Worm (Caenorhabditis elegans): ENCODE data around the gene tag-51.

ce11 chrIII:852296-852695 lies 1.7 kb upstream of the tag-51 start, which contains the start of gene moma-1:
- TF ChIP-seq sea-1 (GFP tag; conservative IDR thresholded peaks at IDR 0.05) (no peak), ama-1 (optimal IDR thresholded peaks at IDR 0.05) (no peak), ets-7 (tag; optimal IDR thresholded peaks at IDR 0.05) (no peak), tbx-37 (GFP tag; conservative IDR thresholded peaks at IDR 0.05) (no peak), tbx-11 (GFP tag; IDR thresholded peaks at IDR 0.05) (no peak), ceh-36 (tag; optimal IDR thresholded peaks at IDR 0.05) (no peak)

Data from whole organism, early embryonic.